Worm (Caenorhabditis elegans) whole organism, L4 larva: ENCODE measurements around the gene R11G11.16.

Experiments used
- ama-1 ChIP-seq: fragments of 150-350 bp; optimal IDR thresholded peaks from 2 replicates; lab custom pipeline; 2014; ENCODE audit warnings: inconsistent platforms, mixed read lengths
- daf-19 ChIP-seq: fragments of 200-800 bp; sonication (Bioruptor generic); conservative IDR thresholded peaks from 2 replicates; pipeline ENCODE4 v1.3.6; 2022; ENCODE audit warnings: missing genetic modification characterization, missing compliant biosample characterization
- nhr-41 ChIP-seq: fragments of 200-800 bp; sonication (Bioruptor generic); IDR thresholded peaks from 2 replicates; pipeline ENCODE4 v1.3.6; 2022; ENCODE audit warnings: missing genetic modification reagents, missing genetic modification characterization, missing compliant biosample characterization
- nhr-6 ChIP-seq: fragments of 150-350 bp; optimal IDR thresholded peaks from 2 replicates; lab custom pipeline; 2014; ENCODE audit warnings: missing biosample characterization, missing genetic modification characterization
- pha-4 ChIP-seq, 2 experiments: fragments of 150-350 bp in 1 of 2; fragments of 200-800 bp in 1 of 2; sonication (Bioruptor generic) in 1 of 2; IDR thresholded peaks in 1 of 2; optimal IDR thresholded peaks in 1 of 2; 2 replicates each; pipeline versions ENCODE4 v1.3.6 to Lab custom; 2014 to 2022; ENCODE audit warnings: missing genetic modification characterization in 2 of 2, missing genetic modification reagents in 2 of 2, missing biosample characterization in 1 of 2, missing compliant biosample characterization in 1 of 2
- pqm-1 ChIP-seq: sonication (generic microtip); optimal IDR thresholded peaks from 2 replicates; lab custom pipeline; 2017; ENCODE audit warnings: missing biosample characterization, missing genetic modification characterization
- skn-1 ChIP-seq: fragments of 150-350 bp; optimal IDR thresholded peaks from 2 replicates; lab custom pipeline; 2014; ENCODE audit warnings: missing biosample characterization, missing genetic modification characterization
- unc-39 ChIP-seq: sonication (generic microtip); optimal IDR thresholded peaks from 2 replicates; lab custom pipeline; 2017; ENCODE audit warnings: missing biosample characterization, missing genetic modification characterization

ce11 chrV:524058-524457 lies 882 bp downstream of the R11G11.16 start, which contains the start of gene lipl-3:
- TF ChIP-seq daf-19 (GFP tag; lab: Robert Waterston, UW) (no peak), unc-39 (tag; lab: Kevin White, UChicago) (no peak), nhr-41 (GFP tag; lab: Robert Waterston, UW) (no peak), nhr-6 (no peak), pqm-1 (no peak), pha-4 (GFP tag; IDR thresholded peaks at IDR 0.05; lab: Robert Waterston, UW) (no peak), pha-4 (tag; optimal IDR thresholded peaks at IDR 0.05; lab: Kevin White, UChicago) (no peak), ama-1 (lab: Kevin White, UChicago) (no peak), skn-1 (tag; lab: Kevin White, UChicago) (no peak)
